Worm (Caenorhabditis elegans): ENCODE results near the gene rpoa-1.

The rpoa-1 gene

ce11 chrII:13681063-13681462 is 13.5 kb downstream of the rpoa-1 start (continued):
- TF ChIP-seq lin-15B (tag; optimal IDR thresholded peaks at IDR 0.05) (no peak), ztf-7 (tag; optimal IDR thresholded peaks at IDR 0.05) (no peak), ceh-28 (tag; optimal IDR thresholded peaks at IDR 0.05) (no peak), fos-1 (tag; optimal IDR thresholded peaks at IDR 0.05) (no peak), jun-1 (tag; optimal IDR thresholded peaks at IDR 0.05) (no peak), nhr-41 (GFP tag; IDR thresholded peaks at IDR 0.05) (no peak), zfp-2 (tag; optimal IDR thresholded peaks at IDR 0.05) (no peak), Y75B8A.6 (GFP tag; IDR thresholded peaks at IDR 0.05) (no peak), nhr-10 (tag; optimal IDR thresholded peaks at IDR 0.05) (peak; percentile 19), attf-4 (tag; optimal IDR thresholded peaks at IDR 0.05) (no peak), D1046.2 (GFP tag; IDR thresholded peaks at IDR 0.05) (no peak), ceh-82 (tag; optimal IDR thresholded peaks at IDR 0.05) (no peak), Y105C5A.15 (GFP tag; IDR thresholded peaks at IDR 0.05) (no peak), nhr-6 (tag; optimal IDR thresholded peaks at IDR 0.05) (no peak), R02D3.7 (tag; optimal IDR thresholded peaks at IDR 0.05) (no peak), skn-1 (tag; optimal IDR thresholded peaks at IDR 0.05) (no peak), hif-1 (tag; optimal IDR thresholded peaks at IDR 0.05) (no peak), aha-1 (tag) (peak; percentile 76), ceh-20 (GFP tag; IDR thresholded peaks at IDR 0.05) (0 out of 2 replicates have a peak, but pooled peaks have one; percentile 18), set-16 (GFP tag; IDR thresholded peaks at IDR 0.05) (no peak), lin-29 (GFP tag; IDR thresholded peaks at IDR 0.05) (no peak), ceh-44 (GFP tag; IDR thresholded peaks at IDR 0.05) (no peak), T20F7.1 (GFP tag; optimal IDR thresholded peaks at IDR 0.05) (no peak), pqm-1 (tag; optimal IDR thresholded peaks at IDR 0.05) (no peak), daf-16 (GFP tag; optimal IDR thresholded peaks at IDR 0.05) (no peak), daf-16 (tag; optimal IDR thresholded peaks at IDR 0.05) (no peak), hmg-1.1 (GFP tag; IDR thresholded peaks at IDR 0.05) (no peak), lin-38 (GFP tag; IDR thresholded peaks at IDR 0.05) (no peak), ZK546.5 (tag; optimal IDR thresholded peaks at IDR 0.05) (no peak), nhr-11 (tag; optimal IDR thresholded peaks at IDR 0.05) (no peak), mep-1 (tag; optimal IDR thresholded peaks at IDR 0.05) (no peak), mdl-1 (tag; optimal IDR thresholded peaks at IDR 0.05) (peak in 1 of 2 experiments; percentile 87), unc-39 (tag; optimal IDR thresholded peaks at IDR 0.05) (no peak), zip-11 (GFP tag; IDR thresholded peaks at IDR 0.05) (no peak), F10B5.3 (tag; optimal IDR thresholded peaks at IDR 0.05) (no peak), lir-3 (tag; optimal IDR thresholded peaks at IDR 0.05) (no peak), gei-8 (GFP tag; optimal IDR thresholded peaks at IDR 0.05) (no peak), tag-97 (GFP tag; IDR thresholded peaks at IDR 0.05) (no peak), nhr-25 (tag; optimal IDR thresholded peaks at IDR 0.05; ENCODE audit: borderline replicate concordance, insufficient read depth) (peak; percentile 24), dve-1 (tag; optimal IDR thresholded peaks at IDR 0.05; ENCODE audit: insufficient read depth) (peak; percentile 37), dmd-6 (GFP tag; IDR thresholded peaks at IDR 0.05) (peak; percentile 49; the same call in 1 of the 2 replicates), madf-9 (GFP tag; conservative IDR thresholded peaks at IDR 0.05) (no peak), zag-1 (tag; optimal IDR thresholded peaks at IDR 0.05) (no peak), nhr-77 (tag; optimal IDR thresholded peaks at IDR 0.05) (peak; percentile 66), saeg-2 (GFP tag; IDR thresholded peaks at IDR 0.05) (no peak), zfp-3 (GFP tag; conservative IDR thresholded peaks at IDR 0.05) (no peak), T26A8.4 (GFP tag; IDR thresholded peaks at IDR 0.05) (no peak), hlh-11 (tag; optimal IDR thresholded peaks at IDR 0.05) (peak; percentile 74), daf-8 (GFP tag; IDR thresholded peaks at IDR 0.05) (no peak), tra-1 (GFP tag; IDR thresholded peaks at IDR 0.05) (0 out of 2 replicates have a peak, but pooled peaks have one; percentile 36), lin-39 (tag; optimal IDR thresholded peaks at IDR 0.05) (no peak), snpc-4 (tag; optimal IDR thresholded peaks at IDR 0.05) (no peak), F44E2.7 (GFP tag; IDR thresholded peaks at IDR 0.05) (no peak), Y48G9A.11 (GFP tag; IDR thresholded peaks at IDR 0.05) (no peak)
